Worm (Caenorhabditis elegans): Measurements from ENCODE around the gene C14B9.3.

C14B9.3 gene

ce11 chrIII:8066989-8067388 lies 41.6 kb upstream of the C14B9.3 start, which contains the start of gene pros-1:
TSS of gene pros-1 (plus strand) at chrIII:8067289.
- no peak for TF ChIP-seq ceh-34 (tag; optimal IDR thresholded peaks at IDR 0.05)
- TF ChIP-seq fax-1 (tag; optimal IDR thresholded peaks at IDR 0.05): no peak
- TF ChIP-seq madf-2 (tag; optimal IDR thresholded peaks at IDR 0.05): no peak
- TF ChIP-seq Y22D7AL.16 (tag; optimal IDR thresholded peaks at IDR 0.05): no peak
- no peak for TF ChIP-seq nhr-232 (tag; optimal IDR thresholded peaks at IDR 0.05)
- no peak for TF ChIP-seq pax-1 (tag; optimal IDR thresholded peaks at IDR 0.05)
- no peak for TF ChIP-seq pag-3 (tag; optimal IDR thresholded peaks at IDR 0.05; ENCODE audit: borderline replicate concordance)
- no peak for TF ChIP-seq npax-4 (tag; optimal IDR thresholded peaks at IDR 0.05)

DNA sequence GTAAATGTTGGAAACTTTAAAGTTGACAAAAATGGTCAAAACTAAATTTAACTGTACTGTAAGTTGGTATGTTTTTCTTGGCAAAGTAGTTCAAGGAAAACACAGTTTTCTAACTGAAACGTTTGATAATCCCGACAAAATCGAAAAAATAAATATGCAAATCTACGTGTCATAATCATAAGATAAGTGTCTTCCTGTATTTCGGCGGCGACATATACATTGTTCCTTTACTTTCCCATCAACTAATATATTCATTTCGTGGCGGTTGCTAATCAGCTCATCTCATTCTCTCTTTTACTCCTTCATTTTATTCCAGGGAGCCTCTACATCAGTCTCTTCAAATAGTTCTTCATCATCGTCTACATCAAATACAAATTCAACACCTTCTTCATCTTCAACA lies 40.8 kb upstream of the C14B9.3 start:
- TF ChIP-seq nfya-1 (tag; optimal IDR thresholded peaks at IDR 0.05) (no peak), ztf-16 (tag; optimal IDR thresholded peaks at IDR 0.05) (no peak)

ce11 chrIII:8069206-8069605 lies 39.4 kb upstream of the C14B9.3 start:
- TF ChIP-seq ceh-24 (tag; optimal IDR thresholded peaks at IDR 0.05): no peak
- TF ChIP-seq zip-5 (tag; optimal IDR thresholded peaks at IDR 0.05): no peak
- TF ChIP-seq nhr-11 (tag; optimal IDR thresholded peaks at IDR 0.05): no peak
- peak; percentile 72 for TF ChIP-seq pros-1 (tag; optimal IDR thresholded peaks at IDR 0.05)
- TF ChIP-seq ceh-6 (GFP tag; optimal IDR thresholded peaks at IDR 0.05): peak; percentile 32

- TF ChIP-seq ceh-18 (tag; optimal IDR thresholded peaks at IDR 0.05) (no peak), pqm-1 (tag; optimal IDR thresholded peaks at IDR 0.05) (no peak), fkh-10 (GFP tag; optimal IDR thresholded peaks at IDR 0.05) (no peak), ceh-14 (tag; optimal IDR thresholded peaks at IDR 0.05) (no peak), unc-55 (GFP tag; optimal IDR thresholded peaks at IDR 0.05) (no peak), ceh-34 (tag; optimal IDR thresholded peaks at IDR 0.05) (no peak)
Measured at ce11 chrIII:8077180-8077579, 31.4 kb upstream of the C14B9.3 start.

ce11 chrIII:8080165-8080738 lies 28.3 kb upstream of the C14B9.3 start, which contains the start of the genes dcr-1 and apc-2:
TSS of gene dcr-1 (minus strand) at chrIII:8080281.
TSS of gene apc-2 (plus strand) at chrIII:8080629.
- TF ChIP-seq hlh-8 (tag; optimal IDR thresholded peaks at IDR 0.05): no peak
- no peak for TF ChIP-seq pros-1 (tag; optimal IDR thresholded peaks at IDR 0.05)
- no peak for TF ChIP-seq ttx-3 (tag; optimal IDR thresholded peaks at IDR 0.05)
- TF ChIP-seq ceh-6 (GFP tag; optimal IDR thresholded peaks at IDR 0.05): no peak
- TF ChIP-seq npax-4 (tag; optimal IDR thresholded peaks at IDR 0.05): no peak
- no peak for TF ChIP-seq ceh-24 (tag; optimal IDR thresholded peaks at IDR 0.05)

DNA sequence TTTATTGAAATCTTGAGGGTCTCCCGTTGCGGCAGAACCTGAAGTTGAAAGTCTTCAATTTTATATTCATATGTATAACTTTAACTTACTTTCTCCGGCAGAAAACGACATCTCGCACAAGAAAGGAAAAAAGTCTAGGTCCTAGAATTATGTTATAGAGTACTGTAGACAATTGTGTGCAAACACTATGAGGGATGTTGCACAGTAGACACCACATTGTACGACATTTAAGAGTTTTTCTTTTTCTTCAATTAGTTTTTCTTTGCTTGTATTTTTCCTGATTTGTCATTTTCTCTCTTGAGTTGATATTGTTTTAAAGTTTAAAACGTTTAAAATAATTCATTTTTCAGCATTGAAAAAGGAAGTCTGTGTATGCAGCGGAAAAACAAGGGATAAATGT lies 23.2 kb upstream of the C14B9.3 start, which contains the start of the genes K06H7.7 and grp-1:
Gene K06H7.7 (minus strand): TSS at position 121 of the 400 bp plus-strand sequence.
Gene grp-1 (plus strand): TSS at position 351 of the 400 bp plus-strand sequence.
- TF ChIP-seq unc-55 (GFP tag; optimal IDR thresholded peaks at IDR 0.05) (peak; percentile 12), pros-1 (tag; optimal IDR thresholded peaks at IDR 0.05) (peak; percentile 98), ceh-30 (tag; optimal IDR thresholded peaks at IDR 0.05) (peak; percentile 25), hlh-8 (tag; optimal IDR thresholded peaks at IDR 0.05) (no peak), unc-42 (tag; optimal IDR thresholded peaks at IDR 0.05) (peak; percentile 24), nfya-1 (tag; optimal IDR thresholded peaks at IDR 0.05) (peak; percentile 37), ahr-1 (tag; optimal IDR thresholded peaks at IDR 0.05) (no peak)

ce11 chrIII:8088235-8088634 lies 20.4 kb upstream of the C14B9.3 start, which contains the start of gene vms-1:
TSS of gene vms-1 (plus strand) at chrIII:8088535.
- TF ChIP-seq ceh-14 (tag; optimal IDR thresholded peaks at IDR 0.05) (no peak), hlh-30 (tag; optimal IDR thresholded peaks at IDR 0.05; ENCODE audit: insufficient read depth) (no peak), K02D7.2 (tag; optimal IDR thresholded peaks at IDR 0.05) (no peak), pros-1 (tag; optimal IDR thresholded peaks at IDR 0.05) (no peak), C38D4.7 (GFP tag; optimal IDR thresholded peaks at IDR 0.05) (no peak), unc-55 (GFP tag; optimal IDR thresholded peaks at IDR 0.05) (no peak), sox-4 (tag; optimal IDR thresholded peaks at IDR 0.05) (no peak), hlh-13 (GFP tag; optimal IDR thresholded peaks at IDR 0.05) (no peak), zip-5 (tag; optimal IDR thresholded peaks at IDR 0.05) (no peak), nfya-1 (tag; optimal IDR thresholded peaks at IDR 0.05) (no peak), unc-86 (tag; optimal IDR thresholded peaks at IDR 0.05) (no peak), fkh-6 (tag; optimal IDR thresholded peaks at IDR 0.05) (no peak), pha-4 (tag; optimal IDR thresholded peaks at IDR 0.05) (no peak)

Measured in whole organism, late embryonic.